Fruit fly (Drosophila melanogaster) whole organism, embryonic: ENCODE measurements around the gene mfr.
A peak's percentile ranks its signal among the peaks of the same experiment; 100 is the strongest.

Experiments
- ATbp ChIP-seq: fragments of 200-800 bp; sonication (Bioruptor generic); optimal IDR thresholded peaks from 2 replicates; lab custom pipeline; 2017; ENCODE audit warnings: missing biosample characterization, mild to moderate bottlenecking, missing genetic modification characterization, missing genetic modification reagents
- Abd-B ChIP-seq: fragments of 200-800 bp; sonication (Bioruptor generic); optimal IDR thresholded peaks from 2 replicates; lab custom pipeline; 2018; ENCODE audit warnings: missing biosample characterization, mild to moderate bottlenecking, missing genetic modification characterization, moderate library complexity
- Bdp1 ChIP-seq: fragments of 200-800 bp; sonication (Bioruptor generic); optimal IDR thresholded peaks from 3 replicates; lab custom pipeline; 2016; ENCODE audit warnings: missing biosample characterization, missing genetic modification characterization
- CG10462 ChIP-seq: fragments of 200-800 bp; sonication (Bioruptor generic); optimal IDR thresholded peaks from 2 replicates; lab custom pipeline; 2016; ENCODE audit warnings: missing biosample characterization, missing genetic modification characterization
- CG11695 ChIP-seq: fragments of 200-800 bp; sonication (Bioruptor generic); IDR thresholded peaks from 3 replicates; pipeline ENCODE4 v1.3.6; 2022; ENCODE audit warnings: missing biosample characterization, missing genetic modification characterization
- CG12104 ChIP-seq: fragments of 200-800 bp; sonication (Bioruptor generic); optimal IDR thresholded peaks from 3 replicates; lab custom pipeline; 2016; ENCODE audit warnings: missing biosample characterization, missing genetic modification characterization
- CG1233 ChIP-seq: fragments of 200-800 bp; sonication (Bioruptor generic); optimal IDR thresholded peaks from 4 replicates; lab custom pipeline; 2018; ENCODE audit warnings: missing biosample characterization, mild to moderate bottlenecking, missing genetic modification characterization
- CG13287 ChIP-seq: fragments of 200-800 bp; sonication (Bioruptor generic); IDR thresholded peaks from 2 replicates; pipeline ENCODE4 v1.3.6; 2022; ENCODE audit warnings: missing biosample characterization, missing genetic modification characterization; ENCODE audit not compliant: partially characterized antibody
- CG13296 ChIP-seq: fragments of 200-800 bp; sonication (Bioruptor generic); optimal IDR thresholded peaks from 3 replicates; lab custom pipeline; 2018; ENCODE audit warnings: missing biosample characterization, mild to moderate bottlenecking, missing genetic modification characterization
- CG13424 ChIP-seq: fragments of 200-800 bp; sonication (Bioruptor generic); optimal IDR thresholded peaks from 2 replicates; lab custom pipeline; 2019; ENCODE audit warnings: missing biosample characterization, mild to moderate bottlenecking, missing genetic modification characterization, moderate library complexity
- CG13894 ChIP-seq: fragments of 200-800 bp; sonication (Bioruptor generic); optimal IDR thresholded peaks from 3 replicates; lab custom pipeline; 2018; ENCODE audit warnings: missing biosample characterization, mild to moderate bottlenecking, missing genetic modification characterization, moderate library complexity
- CG15479 ChIP-seq: fragments of 200-800 bp; sonication (Bioruptor generic); optimal IDR thresholded peaks from 3 replicates; lab custom pipeline; 2019; ENCODE audit warnings: missing biosample characterization, mild to moderate bottlenecking, missing genetic modification characterization, moderate library complexity
- CG16779 ChIP-seq: fragments of 200-800 bp; sonication (Bioruptor generic); IDR thresholded peaks from 2 replicates; pipeline ENCODE4 v1.3.6; 2022; ENCODE audit warnings: missing biosample characterization, missing genetic modification characterization
- CG17385 ChIP-seq: fragments of 200-800 bp; sonication (Bioruptor generic); optimal IDR thresholded peaks from 3 replicates; lab custom pipeline; 2018; ENCODE audit warnings: missing biosample characterization, mild to moderate bottlenecking, missing genetic modification characterization
- CG2120 ChIP-seq: fragments of 200-800 bp; sonication (Bioruptor generic); optimal IDR thresholded peaks from 3 replicates; lab custom pipeline; 2016; ENCODE audit warnings: missing biosample characterization, missing genetic modification characterization
- CG3163 ChIP-seq: fragments of 200-800 bp; sonication (Bioruptor generic); optimal IDR thresholded peaks from 3 replicates; lab custom pipeline; 2016; ENCODE audit warnings: missing biosample characterization, missing genetic modification characterization
- CG3281 ChIP-seq: fragments of 200-800 bp; sonication (Bioruptor generic); optimal IDR thresholded peaks from 3 replicates; lab custom pipeline; 2017; ENCODE audit warnings: missing biosample characterization, mild to moderate bottlenecking, missing genetic modification characterization
- CG33213 ChIP-seq: fragments of 200-800 bp; sonication (Bioruptor generic); optimal IDR thresholded peaks from 3 replicates; lab custom pipeline; 2016; ENCODE audit warnings: missing biosample characterization, missing genetic modification characterization
- CG6689 ChIP-seq: fragments of 200-800 bp; sonication (Bioruptor generic); IDR thresholded peaks from 2 replicates; pipeline ENCODE4 v1.3.6; 2022; ENCODE audit warnings: missing biosample characterization, missing genetic modification characterization
- CG7556 ChIP-seq: fragments of 200-800 bp; sonication (Bioruptor generic); optimal IDR thresholded peaks from 2 replicates; lab custom pipeline; 2017; ENCODE audit warnings: missing biosample characterization, mild to moderate bottlenecking, missing genetic modification characterization
- CG8388 ChIP-seq: fragments of 200-800 bp; sonication (Bioruptor generic); optimal IDR thresholded peaks from 2 replicates; lab custom pipeline; 2019; ENCODE audit warnings: missing biosample characterization, mild to moderate bottlenecking, missing genetic modification characterization, moderate library complexity
- CG8478 ChIP-seq: fragments of >200 bp; optimal IDR thresholded peaks from 2 replicates; lab custom pipeline; 2018
- CG9727 ChIP-seq: fragments of 200-800 bp; sonication (Bioruptor generic); optimal IDR thresholded peaks from 3 replicates; lab custom pipeline; 2017; ENCODE audit warnings: missing biosample characterization, mild to moderate bottlenecking, missing genetic modification characterization
- D ChIP-seq, 2 experiments: fragments of 200-800 bp in 1 of 2; fragments of >200 bp in 1 of 2; sonication (Bioruptor generic) in 1 of 2; optimal IDR thresholded peaks; 2 replicates in 1 of 2; 3 replicates in 1 of 2; lab custom pipeline; 2017; ENCODE audit warnings: mild to moderate bottlenecking in 1 of 2, missing biosample characterization in 1 of 2, missing genetic modification characterization in 1 of 2, missing genetic modification reagents in 1 of 2
- Dref ChIP-seq: fragments of 200-800 bp; sonication (Bioruptor generic); IDR thresholded peaks from 2 replicates; pipeline ENCODE4 v1.3.6; 2022; ENCODE audit warnings: missing biosample characterization, missing genetic modification characterization
- Ets97D ChIP-seq: fragments of 200-800 bp; sonication (Bioruptor generic); optimal IDR thresholded peaks from 3 replicates; lab custom pipeline; 2016; ENCODE audit warnings: missing biosample characterization, missing genetic modification characterization
- PHDP ChIP-seq: fragments of 200-800 bp; sonication (Bioruptor generic); optimal IDR thresholded peaks from 3 replicates; lab custom pipeline; 2018; ENCODE audit warnings: missing biosample characterization, mild to moderate bottlenecking, missing genetic modification characterization, moderate library complexity
- Sox102F ChIP-seq: fragments of 200-800 bp; sonication (Bioruptor generic); optimal IDR thresholded peaks from 2 replicates; lab custom pipeline; 2018; ENCODE audit warnings: missing biosample characterization, mild to moderate bottlenecking, missing genetic modification characterization, moderate library complexity
- Taf1 ChIP-seq: fragments of 200-800 bp; sonication (Bioruptor generic); IDR thresholded peaks from 2 replicates; pipeline ENCODE4 v1.3.6; 2022; ENCODE audit warnings: missing biosample characterization, missing genetic modification characterization
- abd-A ChIP-seq: fragments of 200-800 bp; sonication (Bioruptor generic); optimal IDR thresholded peaks from 3 replicates; lab custom pipeline; 2019; ENCODE audit warnings: missing biosample characterization, mild to moderate bottlenecking, missing genetic modification characterization, moderate library complexity
- chinmo ChIP-seq: fragments of 200-800 bp; sonication (Bioruptor generic); IDR thresholded peaks from 4 replicates; pipeline ENCODE4 v1.3.6; 2022; ENCODE audit warnings: missing biosample characterization, missing genetic modification characterization; ENCODE audit not compliant: partially characterized antibody
- dysf ChIP-seq: fragments of 200-800 bp; sonication (Bioruptor generic); IDR thresholded peaks from 3 replicates; pipeline ENCODE4 v1.3.6; 2022; ENCODE audit warnings: missing biosample characterization, missing genetic modification characterization
- h ChIP-seq: fragments of >200 bp; optimal IDR thresholded peaks from 2 replicates; lab custom pipeline; 2017
- ind ChIP-seq: fragments of 200-800 bp; sonication (Bioruptor generic); optimal IDR thresholded peaks from 3 replicates; lab custom pipeline; 2016; ENCODE audit warnings: missing biosample characterization, missing genetic modification characterization
- kay ChIP-seq: fragments of 200-800 bp; sonication (Bioruptor generic); optimal IDR thresholded peaks from 2 replicates; lab custom pipeline; 2016; ENCODE audit warnings: missing biosample characterization, missing genetic modification characterization
- klu ChIP-seq: fragments of 200-800 bp; sonication (Bioruptor generic); IDR thresholded peaks from 2 replicates; pipeline ENCODE4 v1.3.6; 2022; ENCODE audit warnings: missing biosample characterization, missing genetic modification characterization
- lola ChIP-seq, 3 experiments: fragments of >200 bp in 2 of 3; fragments of 200-800 bp in 1 of 3; sonication (Bioruptor generic) in 1 of 3; optimal IDR thresholded peaks; 2 replicates each; lab custom pipeline; 2017 to 2019; ENCODE audit warnings: missing biosample characterization in 3 of 3, missing genetic modification characterization in 3 of 3, mild to moderate bottlenecking in 1 of 3, moderate library complexity in 1 of 3
- luna ChIP-seq: fragments of 200-800 bp; sonication (Bioruptor generic); optimal IDR thresholded peaks from 2 replicates; lab custom pipeline; 2016; ENCODE audit warnings: missing biosample characterization, missing genetic modification characterization
- mirr ChIP-seq: fragments of 200-800 bp; sonication (Bioruptor generic); optimal IDR thresholded peaks from 3 replicates; lab custom pipeline; 2018; ENCODE audit warnings: missing biosample characterization, mild to moderate bottlenecking, missing genetic modification characterization
- onecut ChIP-seq: fragments of 200-800 bp; sonication (Bioruptor generic); IDR thresholded peaks from 2 replicates; pipeline ENCODE4 v1.3.6; 2022; ENCODE audit warnings: missing biosample characterization, missing genetic modification characterization
- pita ChIP-seq: fragments of 200-800 bp; sonication (Bioruptor generic); optimal IDR thresholded peaks from 2 replicates; lab custom pipeline; 2017; ENCODE audit warnings: missing biosample characterization, mild to moderate bottlenecking, missing genetic modification characterization
- pum ChIP-seq: fragments of 200-800 bp; sonication (Bioruptor generic); optimal IDR thresholded peaks from 2 replicates; lab custom pipeline; 2016; ENCODE audit warnings: missing biosample characterization, missing genetic modification characterization
- repo ChIP-seq: fragments of 200-800 bp; sonication (Bioruptor generic); optimal IDR thresholded peaks from 2 replicates; lab custom pipeline; 2016; ENCODE audit warnings: missing biosample characterization, missing genetic modification characterization
- row ChIP-seq: fragments of 200-800 bp; sonication (Bioruptor generic); IDR thresholded peaks from 3 replicates; pipeline ENCODE4 v1.3.6; 2022; ENCODE audit warnings: missing biosample characterization, missing genetic modification characterization
- scrt ChIP-seq: fragments of 200-800 bp; sonication (Bioruptor generic); optimal IDR thresholded peaks from 2 replicates; lab custom pipeline; 2018; ENCODE audit warnings: missing biosample characterization, mild to moderate bottlenecking, missing genetic modification characterization, moderate library complexity
- slbo ChIP-seq: fragments of 200-800 bp; sonication (Bioruptor generic); IDR thresholded peaks from 2 replicates; pipeline ENCODE4 v1.3.6; 2022; ENCODE audit warnings: missing biosample characterization, missing genetic modification characterization
- slou ChIP-seq: fragments of 200-800 bp; sonication (Bioruptor generic); optimal IDR thresholded peaks from 3 replicates; lab custom pipeline; 2016; ENCODE audit warnings: missing biosample characterization, missing genetic modification characterization
- so ChIP-seq: fragments of 200-800 bp; sonication (Bioruptor generic); IDR thresholded peaks from 3 replicates; pipeline ENCODE4 v1.3.6; 2022; ENCODE audit warnings: missing biosample characterization, missing genetic modification characterization
- vfl ChIP-seq: fragments of 200-800 bp; sonication (Bioruptor generic); optimal IDR thresholded peaks from 2 replicates; lab custom pipeline; 2016; ENCODE audit warnings: missing biosample characterization, missing genetic modification characterization
- wor ChIP-seq: fragments of 200-800 bp; sonication (Bioruptor generic); IDR thresholded peaks from 2 replicates; pipeline ENCODE4 v1.3.6; 2022; ENCODE audit warnings: missing biosample characterization, missing genetic modification characterization
- zf30C ChIP-seq: fragments of 200-800 bp; sonication (Bioruptor generic); optimal IDR thresholded peaks from 3 replicates; lab custom pipeline; 2018; ENCODE audit warnings: missing biosample characterization, mild to moderate bottlenecking, missing genetic modification characterization
- zfh1 ChIP-seq: fragments of 200-800 bp; sonication (Bioruptor generic); IDR thresholded peaks from 3 replicates; pipeline ENCODE4 v1.3.6; 2022; ENCODE audit warnings: missing biosample characterization, missing genetic modification characterization

mfr gene

DNA sequence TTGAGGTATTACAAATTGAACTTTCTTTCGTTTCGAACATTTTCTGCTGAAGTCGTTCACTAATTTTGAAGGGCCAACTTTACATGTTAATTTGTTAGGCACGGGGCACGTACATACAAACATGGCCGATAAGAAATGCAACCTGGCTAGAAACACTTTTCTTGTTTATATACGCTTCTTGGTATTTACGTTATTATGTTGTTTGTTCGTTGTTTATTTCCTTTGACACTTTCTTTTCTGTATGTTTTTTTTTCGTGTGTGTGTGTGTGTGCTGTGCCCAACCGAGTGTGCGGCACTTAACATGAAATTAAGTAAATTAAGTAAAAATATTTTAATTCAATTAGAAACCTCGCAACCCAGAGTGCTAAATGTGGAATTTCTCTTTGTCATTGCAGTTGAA, 13.2 kb upstream of the mfr start (continued):
- TF ChIP-seq zfh1, result peak; percentile 39; the same call in 1 of the 3 replicates
- TF ChIP-seq D (optimal IDR thresholded peaks at IDR 0.05; lab: Kevin White, UChicago), result no peak
- peak; percentile 62 for TF ChIP-seq D (GFP tag; optimal IDR thresholded peaks at IDR 0.05; lab: Kevin White, UChicago)
- no peak for TF ChIP-seq Bdp1 (GFP tag; lab: Kevin White, UChicago)
- peak; percentile 23 for TF ChIP-seq CG13424 (tag; lab: Kevin White, UChicago)
- TF ChIP-seq zf30C (GFP tag; lab: Kevin White, UChicago), result no peak
- peak; percentile 10 for TF ChIP-seq CG7556 (GFP tag; lab: Kevin White, UChicago)
- TF ChIP-seq CG3163 (GFP tag; lab: Kevin White, UChicago), result no peak
- TF ChIP-seq so (GFP tag; lab: Robert Waterston, UW), result no peak
- TF ChIP-seq ATbp, result peak; percentile 94
- no peak for TF ChIP-seq CG8478 (lab: Kevin White, UChicago)
- no peak for TF ChIP-seq row (GFP tag; lab: Robert Waterston, UW)
- TF ChIP-seq dysf (GFP tag; lab: Robert Waterston, UW), result no peak
- no peak for TF ChIP-seq repo (GFP tag; lab: Kevin White, UChicago)
- TF ChIP-seq CG1233 (GFP tag; lab: Kevin White, UChicago), result peak; percentile 25
- TF ChIP-seq CG11695 (GFP tag; lab: Robert Waterston, UW), result no peak
- no peak for TF ChIP-seq CG15479 (GFP tag; lab: Kevin White, UChicago)
- no peak for TF ChIP-seq Abd-B
- no peak for TF ChIP-seq kay
- peak; percentile 40 for TF ChIP-seq Sox102F (GFP tag; lab: Kevin White, UChicago)
- no peak for TF ChIP-seq CG13296
- no peak for TF ChIP-seq pum (GFP tag; lab: Kevin White, UChicago)
- TF ChIP-seq CG10462 (GFP tag; lab: Kevin White, UChicago), result no peak
- peak in 1 of 3 experiments; percentile 38 for TF ChIP-seq lola (GFP tag; optimal IDR thresholded peaks at IDR 0.05; lab: Kevin White, UChicago)
- TF ChIP-seq Ets97D (GFP tag; lab: Kevin White, UChicago), result no peak
- no peak; the same call in 1 of the 2 replicates for TF ChIP-seq onecut
- no peak for TF ChIP-seq CG3281 (GFP tag; lab: Kevin White, UChicago)
- TF ChIP-seq CG17385 (GFP tag; lab: Kevin White, UChicago), result no peak
- no peak for TF ChIP-seq abd-A (tag; lab: Kevin White, UChicago)
- TF ChIP-seq slbo (GFP tag; lab: Robert Waterston, UW), result no peak
- TF ChIP-seq Taf1 (GFP tag; lab: Robert Waterston, UW), result no peak
- no peak for TF ChIP-seq Dref (GFP tag; lab: Robert Waterston, UW)
- TF ChIP-seq vfl (GFP tag; lab: Kevin White, UChicago), result no peak
- no peak for TF ChIP-seq scrt (GFP tag; lab: Kevin White, UChicago)
- no peak for TF ChIP-seq ind (GFP tag; lab: Kevin White, UChicago)
- TF ChIP-seq wor (GFP tag; lab: Robert Waterston, UW), result no peak
- no peak for TF ChIP-seq CG6689 (GFP tag; lab: Robert Waterston, UW)
- TF ChIP-seq klu (GFP tag; lab: Robert Waterston, UW), result no peak
- TF ChIP-seq CG2120 (GFP tag; lab: Kevin White, UChicago), result no peak
- peak; percentile 4 for TF ChIP-seq CG8388
- no peak for TF ChIP-seq luna (GFP tag; lab: Kevin White, UChicago)
- TF ChIP-seq mirr (GFP tag; lab: Kevin White, UChicago), result no peak
- peak; percentile 5 for TF ChIP-seq PHDP (tag; lab: Kevin White, UChicago)
- no peak for TF ChIP-seq CG16779 (GFP tag; lab: Robert Waterston, UW)
- TF ChIP-seq CG13894 (tag; lab: Kevin White, UChicago), result no peak
- TF ChIP-seq CG13287 (GFP tag; lab: Robert Waterston, UW), result no peak
- TF ChIP-seq slou (GFP tag; lab: Kevin White, UChicago), result no peak
- TF ChIP-seq CG33213, result no peak
- no peak for TF ChIP-seq CG9727
- no peak for TF ChIP-seq pita (GFP tag; lab: Kevin White, UChicago)
- peak; percentile 10 for TF ChIP-seq CG12104 (GFP tag; lab: Kevin White, UChicago)
- TF ChIP-seq h (lab: Kevin White, UChicago), result no peak
- no peak for TF ChIP-seq chinmo (GFP tag; lab: Robert Waterston, UW)
